Fruit fly (Drosophila melanogaster) whole organism, embryonic: Measurements from ENCODE around the gene Ir21a.

Experiments
- Ada2b ChIP-seq: fragments of 200-800 bp; sonication (Bioruptor generic); IDR thresholded peaks from 2 replicates; pipeline ENCODE4 v1.3.6; 2022; ENCODE audit warnings: missing biosample characterization, missing genetic modification characterization
- CG11504 ChIP-seq: fragments of 200-800 bp; sonication (Bioruptor generic); optimal IDR thresholded peaks from 3 replicates; lab custom pipeline; 2019; ENCODE audit warnings: missing biosample characterization, mild to moderate bottlenecking, missing genetic modification characterization, moderate library complexity
- CG12071 ChIP-seq: fragments of 200-800 bp; sonication (Bioruptor generic); optimal IDR thresholded peaks from 3 replicates; lab custom pipeline; 2018; ENCODE audit warnings: missing biosample characterization, mild to moderate bottlenecking, missing genetic modification characterization
- CG12659 ChIP-seq: fragments of 200-800 bp; sonication (Bioruptor generic); optimal IDR thresholded peaks from 3 replicates; lab custom pipeline; 2017; ENCODE audit warnings: mild to moderate bottlenecking, missing biosample characterization, missing genetic modification reagents, missing genetic modification characterization
- CG13894 ChIP-seq: fragments of 200-800 bp; sonication (Bioruptor generic); optimal IDR thresholded peaks from 3 replicates; lab custom pipeline; 2018; ENCODE audit warnings: missing biosample characterization, mild to moderate bottlenecking, missing genetic modification characterization, moderate library complexity
- CG15514 ChIP-seq: fragments of 200-800 bp; sonication (Bioruptor generic); optimal IDR thresholded peaks from 3 replicates; lab custom pipeline; 2017; ENCODE audit warnings: missing biosample characterization, missing genetic modification characterization, mild to moderate bottlenecking, moderate library complexity, missing genetic modification reagents
- CG17328 ChIP-seq: fragments of 200-800 bp; sonication (Bioruptor generic); IDR thresholded peaks from 2 replicates; pipeline ENCODE4 v1.3.6; 2022; ENCODE audit warnings: missing biosample characterization, missing genetic modification characterization
- CG17568 ChIP-seq: fragments of 200-800 bp; sonication (Bioruptor generic); optimal IDR thresholded peaks from 2 replicates; lab custom pipeline; 2018; ENCODE audit warnings: missing biosample characterization, mild to moderate bottlenecking, missing genetic modification characterization, moderate library complexity
- CG2120 ChIP-seq: fragments of 200-800 bp; sonication (Bioruptor generic); optimal IDR thresholded peaks from 3 replicates; lab custom pipeline; 2016; ENCODE audit warnings: missing biosample characterization, missing genetic modification characterization
- CG2875 ChIP-seq: fragments of 200-800 bp; sonication (Bioruptor generic); optimal IDR thresholded peaks from 2 replicates; lab custom pipeline; 2017; ENCODE audit warnings: missing biosample characterization, mild to moderate bottlenecking, missing genetic modification characterization, missing genetic modification reagents
- CG34376 ChIP-seq: fragments of 200-800 bp; sonication (Bioruptor generic); optimal IDR thresholded peaks from 2 replicates; lab custom pipeline; 2018; ENCODE audit warnings: missing biosample characterization, mild to moderate bottlenecking, missing genetic modification characterization
- CG3995 ChIP-seq: fragments of 200-800 bp; sonication (Bioruptor generic); optimal IDR thresholded peaks from 3 replicates; lab custom pipeline; 2016; ENCODE audit warnings: missing biosample characterization, missing genetic modification characterization
- CG6765 ChIP-seq: fragments of 200-800 bp; sonication (Bioruptor generic); optimal IDR thresholded peaks from 3 replicates; lab custom pipeline; 2017; ENCODE audit warnings: missing biosample characterization, mild to moderate bottlenecking, missing genetic modification characterization
- CG8290 ChIP-seq, 3 experiments: fragments of 200-800 bp; sonication (Bioruptor generic); optimal IDR thresholded peaks; 2 replicates each; lab custom pipeline; 2016 to 2019; ENCODE audit warnings: missing biosample characterization in 3 of 3, missing genetic modification characterization in 3 of 3, mild to moderate bottlenecking in 2 of 3, moderate library complexity in 1 of 3
- CTCF ChIP-seq: fragments of 200-800 bp; sonication (Bioruptor generic); optimal IDR thresholded peaks from 2 replicates; lab custom pipeline; 2017; ENCODE audit warnings: missing biosample characterization, mild to moderate bottlenecking, missing genetic modification characterization, moderate library complexity
- Dbx ChIP-seq: fragments of 200-800 bp; sonication (Bioruptor generic); IDR thresholded peaks from 3 replicates; pipeline ENCODE4 v1.3.6; 2022; ENCODE audit warnings: missing biosample characterization, missing genetic modification characterization
- Dip2 ChIP-seq: fragments of 200-800 bp; sonication (Bioruptor generic); IDR thresholded peaks from 2 replicates; pipeline ENCODE4 v1.3.6; 2022; ENCODE audit warnings: missing biosample characterization, missing genetic modification characterization
- Doc3 ChIP-seq: fragments of 200-800 bp; sonication (Bioruptor generic); IDR thresholded peaks from 3 replicates; pipeline ENCODE4 v1.3.6; 2022; ENCODE audit warnings: missing biosample characterization, missing genetic modification characterization; ENCODE audit not compliant: partially characterized antibody
- Elba2 ChIP-seq: fragments of 200-800 bp; sonication (Bioruptor generic); optimal IDR thresholded peaks from 3 replicates; lab custom pipeline; 2016; ENCODE audit warnings: missing biosample characterization, missing genetic modification characterization
- GATAe ChIP-seq: fragments of 200-800 bp; sonication (Bioruptor generic); conservative IDR thresholded peaks from 2 replicates; pipeline ENCODE4 v1.3.6; 2022; ENCODE audit warnings: missing biosample characterization, missing genetic modification characterization
- Hand ChIP-seq: fragments of 200-800 bp; sonication (Bioruptor generic); optimal IDR thresholded peaks from 2 replicates; lab custom pipeline; 2017; ENCODE audit warnings: mild to moderate bottlenecking, missing biosample characterization, missing genetic modification reagents, missing genetic modification characterization
- Med ChIP-seq: fragments of 200-800 bp; sonication (Bioruptor generic); peaks from one replicate; lab custom pipeline; 2016; ENCODE audit warnings: missing biosample characterization, missing genetic modification characterization, mild to moderate bottlenecking, inconsistent platforms, moderate library complexity
- Opbp ChIP-seq: fragments of 200-800 bp; sonication (Bioruptor generic); IDR thresholded peaks from 3 replicates; pipeline ENCODE4 v1.3.6; 2022; ENCODE audit warnings: missing biosample characterization, missing genetic modification characterization; ENCODE audit not compliant: partially characterized antibody
- Pdp1 ChIP-seq, 2 experiments: fragments of 200-800 bp; sonication (Bioruptor generic); optimal IDR thresholded peaks; 3 replicates each; lab custom pipeline; 2016; ENCODE audit warnings: missing biosample characterization in 2 of 2, missing genetic modification characterization in 2 of 2, mild to moderate bottlenecking in 1 of 2, moderate library complexity in 1 of 2
- Sry-β ChIP-seq: fragments of 200-800 bp; sonication (Bioruptor generic); optimal IDR thresholded peaks from 2 replicates; lab custom pipeline; 2018; ENCODE audit warnings: missing biosample characterization, mild to moderate bottlenecking, missing genetic modification characterization, moderate library complexity
- Trl ChIP-seq, 3 experiments: fragments of >200 bp in 2 of 3; fragments of 200-800 bp in 1 of 3; sonication (Bioruptor generic) in 1 of 3; optimal IDR thresholded peaks; 2 replicates in 1 of 3; 3 replicates in 2 of 3; lab custom pipeline; 2016 to 2017; ENCODE audit warnings: missing biosample characterization in 1 of 3, missing genetic modification characterization in 1 of 3
- Vsx1 ChIP-seq: fragments of 200-800 bp; sonication (Bioruptor generic); optimal IDR thresholded peaks from 2 replicates; lab custom pipeline; 2017; ENCODE audit warnings: missing biosample characterization, mild to moderate bottlenecking, missing genetic modification characterization, missing genetic modification reagents
- Xbp1 ChIP-seq: fragments of 200-800 bp; sonication (Bioruptor generic); optimal IDR thresholded peaks from 3 replicates; lab custom pipeline; 2016; ENCODE audit warnings: missing biosample characterization, mild to moderate bottlenecking, missing genetic modification characterization
- amos ChIP-seq: fragments of 200-800 bp; sonication (Bioruptor generic); IDR thresholded peaks from 2 replicates; pipeline ENCODE4 v1.3.6; 2022; ENCODE audit warnings: missing biosample characterization, missing genetic modification characterization; ENCODE audit not compliant: partially characterized antibody
- bbx ChIP-seq: fragments of 200-800 bp; sonication (Bioruptor generic); IDR thresholded peaks from 2 replicates; pipeline ENCODE4 v1.3.6; 2022; ENCODE audit warnings: missing biosample characterization, missing genetic modification characterization; ENCODE audit not compliant: partially characterized antibody
- bcd ChIP-seq: fragments of 200-800 bp; sonication (Bioruptor generic); optimal IDR thresholded peaks from 2 replicates; lab custom pipeline; 2017; ENCODE audit warnings: missing biosample characterization, mild to moderate bottlenecking, missing genetic modification characterization
- chinmo ChIP-seq: fragments of 200-800 bp; sonication (Bioruptor generic); IDR thresholded peaks from 4 replicates; pipeline ENCODE4 v1.3.6; 2022; ENCODE audit warnings: missing biosample characterization, missing genetic modification characterization; ENCODE audit not compliant: partially characterized antibody
- exex ChIP-seq: fragments of 200-800 bp; sonication (Bioruptor generic); optimal IDR thresholded peaks from 4 replicates; lab custom pipeline; 2018; ENCODE audit warnings: missing biosample characterization, mild to moderate bottlenecking, missing genetic modification characterization, moderate library complexity
- gem ChIP-seq: fragments of 200-800 bp; sonication (Bioruptor generic); optimal IDR thresholded peaks from 2 replicates; lab custom pipeline; 2019; ENCODE audit warnings: missing biosample characterization, mild to moderate bottlenecking, missing genetic modification characterization, moderate library complexity
- lola ChIP-seq, 3 experiments: fragments of >200 bp in 2 of 3; fragments of 200-800 bp in 1 of 3; sonication (Bioruptor generic) in 1 of 3; optimal IDR thresholded peaks; 2 replicates each; lab custom pipeline; 2017 to 2019; ENCODE audit warnings: missing biosample characterization in 3 of 3, missing genetic modification characterization in 3 of 3, mild to moderate bottlenecking in 1 of 3, moderate library complexity in 1 of 3
- mirr ChIP-seq: fragments of 200-800 bp; sonication (Bioruptor generic); optimal IDR thresholded peaks from 3 replicates; lab custom pipeline; 2018; ENCODE audit warnings: missing biosample characterization, mild to moderate bottlenecking, missing genetic modification characterization
- pan ChIP-seq, 4 experiments: fragments of >200 bp in 3 of 4; fragments of 200-800 bp in 1 of 4; sonication (Bioruptor generic) in 1 of 4; optimal IDR thresholded peaks in 3 of 4; IDR thresholded peaks in 1 of 4; 2 replicates each; pipeline versions ENCODE4 v1.3.6 to Lab custom; 2017 to 2022; ENCODE audit warnings: missing biosample characterization in 2 of 4, missing genetic modification characterization in 2 of 4, mixed read lengths in 1 of 4
- pb ChIP-seq: fragments of 200-800 bp; sonication (Bioruptor generic); optimal IDR thresholded peaks from 3 replicates; lab custom pipeline; 2016; ENCODE audit warnings: missing biosample characterization, missing genetic modification characterization
- pita ChIP-seq: fragments of 200-800 bp; sonication (Bioruptor generic); optimal IDR thresholded peaks from 2 replicates; lab custom pipeline; 2017; ENCODE audit warnings: missing biosample characterization, mild to moderate bottlenecking, missing genetic modification characterization
- pros ChIP-seq: fragments of 200-800 bp; sonication (Bioruptor generic); optimal IDR thresholded peaks from 3 replicates; lab custom pipeline; 2019; ENCODE audit warnings: missing biosample characterization, mild to moderate bottlenecking, missing genetic modification characterization, moderate library complexity
- ranshi ChIP-seq: fragments of 200-800 bp; sonication (Bioruptor generic); IDR thresholded peaks from 2 replicates; pipeline ENCODE4 v1.3.6; 2022; ENCODE audit warnings: missing biosample characterization, missing genetic modification characterization
- row ChIP-seq: fragments of 200-800 bp; sonication (Bioruptor generic); IDR thresholded peaks from 3 replicates; pipeline ENCODE4 v1.3.6; 2022; ENCODE audit warnings: missing biosample characterization, missing genetic modification characterization
- sc ChIP-seq, 3 experiments: fragments of >200 bp in 2 of 3; fragments of 200-800 bp in 1 of 3; sonication (Bioruptor generic) in 1 of 3; optimal IDR thresholded peaks; 2 replicates in 2 of 3; 3 replicates in 1 of 3; lab custom pipeline; 2017; ENCODE audit warnings: mild to moderate bottlenecking in 1 of 3, missing biosample characterization in 1 of 3, missing genetic modification characterization in 1 of 3, missing genetic modification reagents in 1 of 3
- sqz ChIP-seq: fragments of 200-800 bp; sonication (Bioruptor generic); optimal IDR thresholded peaks from 3 replicates; lab custom pipeline; 2018; ENCODE audit warnings: missing biosample characterization, mild to moderate bottlenecking, missing genetic modification characterization

The Ir21a gene

DNA sequence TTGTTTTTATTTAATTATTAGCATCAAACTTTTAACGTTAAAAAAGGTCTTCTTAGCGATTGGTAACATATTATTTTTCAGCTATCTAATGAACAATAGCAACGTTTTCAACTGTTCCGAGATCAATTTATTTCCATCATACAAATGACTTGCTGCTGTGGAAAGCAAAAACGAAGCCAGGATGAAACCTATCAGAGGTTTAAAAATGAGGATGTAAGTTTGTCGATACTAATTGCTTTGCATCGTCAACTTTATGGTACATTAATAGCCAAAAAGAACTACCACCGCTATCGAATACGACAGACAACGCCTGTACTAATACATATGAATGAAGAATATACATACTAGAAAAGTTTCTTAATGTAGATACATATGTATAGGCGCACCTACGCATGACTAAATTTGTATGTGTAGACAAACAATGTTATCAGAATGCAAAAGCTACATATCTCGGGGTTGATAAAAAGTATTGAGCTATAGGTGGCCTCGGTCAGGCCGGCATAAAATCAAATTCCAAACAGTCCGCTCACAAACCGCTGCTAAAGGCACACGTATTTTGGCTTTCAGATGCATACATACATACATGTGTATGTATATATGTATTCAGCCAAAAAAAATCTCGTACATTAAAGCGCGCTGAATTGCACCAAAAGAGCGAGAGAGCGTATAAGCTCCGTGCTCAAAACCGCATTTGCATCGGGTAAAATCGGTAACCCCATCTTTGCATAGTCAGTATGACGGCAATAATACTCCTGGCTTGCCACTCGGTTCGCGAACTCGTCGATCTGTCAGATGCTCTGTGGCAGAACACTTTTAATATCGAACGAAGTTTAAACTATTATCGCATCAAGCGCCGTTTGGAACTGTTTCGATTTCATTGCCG lies 47.2 kb upstream of the Ir21a start (continued):
- TF ChIP-seq CG8290 (GFP tag; optimal IDR thresholded peaks at IDR 0.05; lab: Kevin White, UChicago) (no peak), CG8290 (tag; optimal IDR thresholded peaks at IDR 0.05; lab: Kevin White, UChicago) (peak in 1 of 2 experiments; percentile 42), pb (GFP tag; lab: Kevin White, UChicago) (no peak), CG3995 (GFP tag; lab: Kevin White, UChicago) (peak; percentile 2), Elba2 (GFP tag; lab: Kevin White, UChicago) (no peak), CG34376 (GFP tag; lab: Kevin White, UChicago) (peak; percentile 70), Hand (GFP tag; lab: Kevin White, UChicago) (peak; percentile 5), gem (tag; lab: Kevin White, UChicago) (peak; percentile 3), Dip2 (peak; percentile 86; the same call in 1 of the 2 replicates), CG12659 (peak; percentile 29), CG17328 (no peak), chinmo (GFP tag; lab: Robert Waterston, UW) (peak; percentile 93), CG12071 (GFP tag; lab: Kevin White, UChicago) (no peak), CG17568 (GFP tag; lab: Kevin White, UChicago) (no peak), Trl (optimal IDR thresholded peaks at IDR 0.05; lab: Kevin White, UChicago) (peak; percentile 57 to 65), Trl (GFP tag; optimal IDR thresholded peaks at IDR 0.05; lab: Kevin White, UChicago) (no peak), exex (tag; lab: Kevin White, UChicago) (peak; percentile 21), bcd (GFP tag; lab: Kevin White, UChicago) (no peak), CG11504 (peak; percentile 20), CG2875 (no peak), GATAe (GFP tag; lab: Robert Waterston, UW) (peak; percentile 53), pita (GFP tag; lab: Kevin White, UChicago) (peak; percentile 15), Med (GFP tag; lab: Kevin White, UChicago) (peak; percentile 77), bbx (GFP tag; lab: Robert Waterston, UW) (0 out of 2 replicates have a peak, but pooled peaks have one; percentile 11), amos (GFP tag; lab: Robert Waterston, UW) (peak; percentile 35; the same call in 1 of the 2 replicates), CG15514 (GFP tag; lab: Kevin White, UChicago) (peak; percentile 27), CTCF (GFP tag; lab: Kevin White, UChicago) (peak; percentile 91), Xbp1 (GFP tag; lab: Kevin White, UChicago) (no peak), pros (GFP tag; lab: Kevin White, UChicago) (peak; percentile 56), Pdp1 (GFP tag; optimal IDR thresholded peaks at IDR 0.05; lab: Kevin White, UChicago) (peak in 1 of 2 experiments; percentile 88), sc (optimal IDR thresholded peaks at IDR 0.05; lab: Kevin White, UChicago) (no peak), sc (GFP tag; optimal IDR thresholded peaks at IDR 0.05; lab: Kevin White, UChicago) (no peak), row (GFP tag; lab: Robert Waterston, UW) (peak; percentile 58; the same call in 2 of the 3 replicates), CG13894 (tag; lab: Kevin White, UChicago) (peak; percentile 19), CG2120 (GFP tag; lab: Kevin White, UChicago) (peak; percentile 33), Dbx (GFP tag; lab: Robert Waterston, UW) (0 out of 3 replicates have a peak, but pooled peaks have one; percentile 24), pan (optimal IDR thresholded peaks at IDR 0.05; lab: Kevin White, UChicago) (no peak), pan (GFP tag; optimal IDR thresholded peaks at IDR 0.05 in 1 of 2, IDR thresholded peaks at IDR 0.05 in 1 of 2) (peak in 1 of 2 experiments; percentile 41), Vsx1 (GFP tag; lab: Kevin White, UChicago) (no peak), Sry-β (GFP tag; lab: Kevin White, UChicago) (peak; percentile 16), lola (GFP tag; optimal IDR thresholded peaks at IDR 0.05; lab: Kevin White, UChicago) (peak in 1 of 3 experiments; percentile 29), mirr (GFP tag; lab: Kevin White, UChicago) (peak; percentile 94), Doc3 (GFP tag; lab: Robert Waterston, UW) (peak; percentile 45; the same call in 1 of the 3 replicates), Opbp (0 out of 3 replicates have a peak, but pooled peaks have one; percentile 33), sqz (GFP tag; lab: Kevin White, UChicago) (peak; percentile 23), ranshi (GFP tag; lab: Robert Waterston, UW) (no peak), Ada2b (GFP tag; lab: Robert Waterston, UW) (no peak), CG6765 (GFP tag; lab: Kevin White, UChicago) (peak; percentile 14)
